Fruit fly (Drosophila melanogaster) Kc167 (cell line): ENCODE results near the gene CG3626.

Source experiments
- Myc ChIP-seq: fragments of >200 bp; optimal IDR thresholded peaks from 2 replicates; lab custom pipeline; 2017; ENCODE audit warnings: missing external identifiers
- insv ChIP-seq: fragments of >200 bp; optimal IDR thresholded peaks from 3 replicates; lab custom pipeline; 2018; ENCODE audit warnings: missing external identifiers

dm6 chrX:4322131-4322233 lies 44.2 kb upstream of the CG3626 start, which contains the start of gene mRpL33:
- TF ChIP-seq Myc (no peak), insv (lab: Kevin White, UChicago) (no peak)
